Fruit fly (Drosophila melanogaster) whole organism, embryonic: ENCODE data around the gene Cep97.
A peak's percentile ranks its signal among the peaks of the same experiment; 100 is the strongest.

Experiments used
- ATbp ChIP-seq: fragments of 200-800 bp; sonication (Bioruptor generic); optimal IDR thresholded peaks from 2 replicates; lab custom pipeline; 2017; ENCODE audit warnings: missing biosample characterization, mild to moderate bottlenecking, missing genetic modification characterization, missing genetic modification reagents
- Abd-B ChIP-seq: fragments of 200-800 bp; sonication (Bioruptor generic); optimal IDR thresholded peaks from 2 replicates; lab custom pipeline; 2018; ENCODE audit warnings: missing biosample characterization, mild to moderate bottlenecking, missing genetic modification characterization, moderate library complexity
- CG10209 ChIP-seq: fragments of 200-800 bp; sonication (Bioruptor generic); optimal IDR thresholded peaks from 3 replicates; lab custom pipeline; 2017; ENCODE audit warnings: missing biosample characterization, mild to moderate bottlenecking, missing genetic modification characterization, missing genetic modification reagents
- CG10274 ChIP-seq: fragments of 200-800 bp; sonication (Bioruptor generic); optimal IDR thresholded peaks from 3 replicates; lab custom pipeline; 2017; ENCODE audit warnings: missing biosample characterization, mild to moderate bottlenecking, missing genetic modification characterization
- CG10565 ChIP-seq: fragments of 200-800 bp; sonication (Bioruptor generic); optimal IDR thresholded peaks from 3 replicates; lab custom pipeline; 2016; ENCODE audit warnings: missing biosample characterization, mild to moderate bottlenecking, missing genetic modification characterization
- CG10959 ChIP-seq: fragments of 200-800 bp; sonication (Bioruptor generic); IDR thresholded peaks from 2 replicates; pipeline ENCODE4 v1.3.6; 2022; ENCODE audit warnings: missing biosample characterization, missing genetic modification characterization
- CG12219 ChIP-seq: fragments of 200-800 bp; sonication (Bioruptor generic); optimal IDR thresholded peaks from 3 replicates; lab custom pipeline; 2018; ENCODE audit warnings: missing biosample characterization, mild to moderate bottlenecking, missing genetic modification characterization
- CG12942 ChIP-seq: fragments of 200-800 bp; sonication (Bioruptor generic); optimal IDR thresholded peaks from 3 replicates; lab custom pipeline; 2016; ENCODE audit warnings: missing biosample characterization, missing genetic modification characterization
- CG13624 ChIP-seq: fragments of 200-800 bp; sonication (Bioruptor generic); optimal IDR thresholded peaks from 2 replicates; lab custom pipeline; 2016; ENCODE audit warnings: missing biosample characterization, missing genetic modification characterization
- CG14710 ChIP-seq: fragments of 200-800 bp; sonication (Bioruptor generic); optimal IDR thresholded peaks from 3 replicates; lab custom pipeline; 2019; ENCODE audit warnings: missing biosample characterization, mild to moderate bottlenecking, missing genetic modification characterization, moderate library complexity
- CG1602 ChIP-seq: fragments of 200-800 bp; sonication (Bioruptor generic); optimal IDR thresholded peaks from 3 replicates; lab custom pipeline; 2016; ENCODE audit warnings: missing biosample characterization, missing genetic modification characterization
- CG17829 ChIP-seq: fragments of 200-800 bp; optimal IDR thresholded peaks from 2 replicates; lab custom pipeline; 2019; ENCODE audit warnings: missing biosample characterization, mild to moderate bottlenecking, missing genetic modification characterization, moderate library complexity
- CG18599 ChIP-seq: fragments of 200-800 bp; sonication (Bioruptor generic); optimal IDR thresholded peaks from 3 replicates; lab custom pipeline; 2017; ENCODE audit warnings: missing biosample characterization, missing genetic modification characterization, mild to moderate bottlenecking, moderate library complexity, missing genetic modification reagents
- CG2120 ChIP-seq: fragments of 200-800 bp; sonication (Bioruptor generic); optimal IDR thresholded peaks from 3 replicates; lab custom pipeline; 2016; ENCODE audit warnings: missing biosample characterization, missing genetic modification characterization
- CG34422 ChIP-seq: fragments of 200-800 bp; sonication (Bioruptor generic); IDR thresholded peaks from 3 replicates; pipeline ENCODE4 v1.3.6; 2022; ENCODE audit warnings: missing biosample characterization, missing genetic modification characterization
- CG4328 ChIP-seq: fragments of 200-800 bp; sonication (Bioruptor generic); optimal IDR thresholded peaks from 3 replicates; lab custom pipeline; 2017; ENCODE audit warnings: missing biosample characterization, missing genetic modification reagents, missing genetic modification characterization
- CG8924 ChIP-seq: fragments of 200-800 bp; optimal IDR thresholded peaks from 3 replicates; lab custom pipeline; 2019; ENCODE audit warnings: missing biosample characterization, mild to moderate bottlenecking, missing genetic modification characterization, moderate library complexity
- Chrac-16 ChIP-seq: fragments of 200-800 bp; sonication (Bioruptor generic); optimal IDR thresholded peaks from 3 replicates; lab custom pipeline; 2016; ENCODE audit warnings: missing biosample characterization, missing genetic modification characterization
- CkIIα-i1 ChIP-seq: fragments of 200-800 bp; sonication (Bioruptor generic); IDR thresholded peaks from 2 replicates; pipeline ENCODE4 v1.3.6; 2022; ENCODE audit warnings: missing biosample characterization, missing genetic modification characterization
- CoRest ChIP-seq: fragments of 200-800 bp; sonication (Bioruptor generic); optimal IDR thresholded peaks from 3 replicates; lab custom pipeline; 2018; ENCODE audit warnings: missing biosample characterization, mild to moderate bottlenecking, missing genetic modification characterization, moderate library complexity
- D ChIP-seq, 2 experiments: fragments of 200-800 bp in 1 of 2; fragments of >200 bp in 1 of 2; sonication (Bioruptor generic) in 1 of 2; optimal IDR thresholded peaks; 2 replicates in 1 of 2; 3 replicates in 1 of 2; lab custom pipeline; 2017; ENCODE audit warnings: mild to moderate bottlenecking in 1 of 2, missing biosample characterization in 1 of 2, missing genetic modification characterization in 1 of 2, missing genetic modification reagents in 1 of 2
- Drgx ChIP-seq: fragments of 200-800 bp; sonication (Bioruptor generic); IDR thresholded peaks from 2 replicates; pipeline ENCODE4 v1.3.6; 2022; ENCODE audit warnings: missing biosample characterization, missing genetic modification characterization
- Elba2 ChIP-seq: fragments of 200-800 bp; sonication (Bioruptor generic); optimal IDR thresholded peaks from 3 replicates; lab custom pipeline; 2016; ENCODE audit warnings: missing biosample characterization, missing genetic modification characterization
- Ets65A ChIP-seq: fragments of 200-800 bp; sonication (Bioruptor generic); peaks from one replicate; lab custom pipeline; 2016; ENCODE audit warnings: missing biosample characterization, missing genetic modification characterization
- HHEX ChIP-seq: fragments of 200-800 bp; sonication (Bioruptor generic); optimal IDR thresholded peaks from 3 replicates; lab custom pipeline; 2017; ENCODE audit warnings: missing biosample characterization, mild to moderate bottlenecking, missing genetic modification characterization, missing genetic modification reagents
- HLH4C ChIP-seq: fragments of 200-800 bp; sonication (Bioruptor generic); IDR thresholded peaks from 3 replicates; pipeline ENCODE4 v1.3.6; 2022; ENCODE audit warnings: missing biosample characterization, missing genetic modification characterization; ENCODE audit not compliant: partially characterized antibody
- HLH54F ChIP-seq: fragments of 200-800 bp; sonication (Bioruptor generic); optimal IDR thresholded peaks from 3 replicates; lab custom pipeline; 2016; ENCODE audit warnings: missing biosample characterization, missing genetic modification characterization
- Hr39 ChIP-seq: fragments of >200 bp; optimal IDR thresholded peaks from 2 replicates; lab custom pipeline; 2017
- Hsf ChIP-seq: fragments of 200-800 bp; sonication (Bioruptor generic); optimal IDR thresholded peaks from 3 replicates; lab custom pipeline; 2016; ENCODE audit warnings: missing biosample characterization, missing genetic modification characterization
- Myb ChIP-seq: fragments of 200-800 bp; sonication (Bioruptor generic); optimal IDR thresholded peaks from 2 replicates; lab custom pipeline; 2016; ENCODE audit warnings: missing biosample characterization, missing genetic modification characterization
- TFAM ChIP-seq: fragments of 200-800 bp; sonication (Bioruptor generic); optimal IDR thresholded peaks from 2 replicates; lab custom pipeline; 2017; ENCODE audit warnings: missing biosample characterization, missing genetic modification characterization, inconsistent platforms
- Xrp1 ChIP-seq: fragments of 200-800 bp; sonication (Bioruptor generic); IDR thresholded peaks from 2 replicates; pipeline ENCODE4 v1.3.6; 2022; ENCODE audit warnings: missing biosample characterization, missing genetic modification characterization
- ara ChIP-seq: fragments of 200-800 bp; sonication (Bioruptor generic); IDR thresholded peaks from 2 replicates; pipeline ENCODE4 v1.3.6; 2022; ENCODE audit warnings: missing biosample characterization, missing genetic modification characterization
- cg ChIP-seq: fragments of 200-800 bp; sonication (Bioruptor generic); optimal IDR thresholded peaks from 3 replicates; lab custom pipeline; 2019; ENCODE audit warnings: missing biosample characterization, mild to moderate bottlenecking, missing genetic modification characterization, moderate library complexity
- dysf ChIP-seq: fragments of 200-800 bp; sonication (Bioruptor generic); IDR thresholded peaks from 3 replicates; pipeline ENCODE4 v1.3.6; 2022; ENCODE audit warnings: missing biosample characterization, missing genetic modification characterization
- emc ChIP-seq: fragments of 200-800 bp; sonication (Bioruptor generic); optimal IDR thresholded peaks from 2 replicates; lab custom pipeline; 2016; ENCODE audit warnings: missing biosample characterization, missing genetic modification characterization
- esg ChIP-seq: fragments of 200-800 bp; sonication (Bioruptor generic); conservative IDR thresholded peaks from 2 replicates; pipeline ENCODE4 v1.3.6; 2022; ENCODE audit warnings: missing biosample characterization, missing genetic modification characterization
- ewg ChIP-seq: fragments of 200-800 bp; sonication (Bioruptor generic); optimal IDR thresholded peaks from 3 replicates; lab custom pipeline; 2017; ENCODE audit warnings: mild to moderate bottlenecking, missing biosample characterization, missing genetic modification reagents, missing genetic modification characterization
- exex ChIP-seq: fragments of 200-800 bp; sonication (Bioruptor generic); optimal IDR thresholded peaks from 4 replicates; lab custom pipeline; 2018; ENCODE audit warnings: missing biosample characterization, mild to moderate bottlenecking, missing genetic modification characterization, moderate library complexity
- grau ChIP-seq: fragments of 200-800 bp; optimal IDR thresholded peaks from 3 replicates; lab custom pipeline; 2019; ENCODE audit warnings: missing biosample characterization, mild to moderate bottlenecking, missing genetic modification characterization, moderate library complexity
- ken ChIP-seq: fragments of 200-800 bp; sonication (Bioruptor generic); IDR thresholded peaks from 3 replicates; pipeline ENCODE4 v1.3.6; 2022; ENCODE audit warnings: missing biosample characterization, missing genetic modification characterization
- klu ChIP-seq: fragments of 200-800 bp; sonication (Bioruptor generic); IDR thresholded peaks from 2 replicates; pipeline ENCODE4 v1.3.6; 2022; ENCODE audit warnings: missing biosample characterization, missing genetic modification characterization
- luna ChIP-seq: fragments of 200-800 bp; sonication (Bioruptor generic); optimal IDR thresholded peaks from 2 replicates; lab custom pipeline; 2016; ENCODE audit warnings: missing biosample characterization, missing genetic modification characterization
- otp ChIP-seq: fragments of 200-800 bp; sonication (Bioruptor generic); IDR thresholded peaks from 3 replicates; pipeline ENCODE4, ENCODE4 v1.3.6; 2022; ENCODE audit warnings: missing biosample characterization, missing genetic modification characterization
- pan ChIP-seq, 4 experiments: fragments of >200 bp in 3 of 4; fragments of 200-800 bp in 1 of 4; sonication (Bioruptor generic) in 1 of 4; optimal IDR thresholded peaks in 3 of 4; IDR thresholded peaks in 1 of 4; 2 replicates each; pipeline versions ENCODE4 v1.3.6 to Lab custom; 2017 to 2022; ENCODE audit warnings: missing biosample characterization in 2 of 4, missing genetic modification characterization in 2 of 4, mixed read lengths in 1 of 4
- pita ChIP-seq: fragments of 200-800 bp; sonication (Bioruptor generic); optimal IDR thresholded peaks from 2 replicates; lab custom pipeline; 2017; ENCODE audit warnings: missing biosample characterization, mild to moderate bottlenecking, missing genetic modification characterization
- rib ChIP-seq: fragments of 200-800 bp; sonication (Bioruptor generic); IDR thresholded peaks from 2 replicates; pipeline ENCODE4 v1.3.6; 2022; ENCODE audit warnings: missing biosample characterization, missing genetic modification characterization
- trem ChIP-seq: fragments of 200-800 bp; optimal IDR thresholded peaks from 3 replicates; lab custom pipeline; 2019; ENCODE audit warnings: missing biosample characterization, mild to moderate bottlenecking, missing genetic modification characterization, moderate library complexity
- twi ChIP-seq: fragments of 200-800 bp; optimal IDR thresholded peaks from 2 replicates; lab custom pipeline; 2019; ENCODE audit warnings: missing biosample characterization, mild to moderate bottlenecking, missing genetic modification characterization, moderate library complexity
- wdn ChIP-seq: fragments of 200-800 bp; sonication (Bioruptor generic); IDR thresholded peaks from 2 replicates; pipeline ENCODE4 v1.3.6; 2022; ENCODE audit warnings: missing biosample characterization, missing genetic modification characterization
- zf30C ChIP-seq: fragments of 200-800 bp; sonication (Bioruptor generic); optimal IDR thresholded peaks from 3 replicates; lab custom pipeline; 2018; ENCODE audit warnings: missing biosample characterization, mild to moderate bottlenecking, missing genetic modification characterization

The Cep97 gene

DNA sequence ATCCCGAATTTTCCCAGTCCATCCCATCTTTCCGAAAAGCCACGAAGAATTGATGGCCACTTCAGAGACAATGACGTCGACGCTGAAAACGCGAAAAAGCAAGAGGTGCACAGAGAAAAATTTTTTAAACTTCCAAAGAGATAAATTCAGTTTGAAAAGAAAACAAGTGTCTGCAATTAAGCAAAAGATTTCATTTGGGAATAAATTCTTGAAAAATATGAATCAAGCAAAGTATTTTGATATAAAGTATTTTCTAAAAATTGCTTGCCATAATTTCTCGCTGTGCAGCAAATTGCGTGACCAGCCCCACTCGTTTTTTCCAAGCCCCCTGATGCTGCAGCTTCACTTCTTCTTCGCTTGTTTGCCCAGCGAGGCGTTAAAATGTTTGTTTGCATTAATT lies 14.7 kb downstream of the Cep97 start (continued):
- TF ChIP-seq Hsf (GFP tag; lab: Kevin White, UChicago) (no peak), pita (no peak), CkIIα-i1 (GFP tag; lab: Robert Waterston, UW) (no peak), D (optimal IDR thresholded peaks at IDR 0.05; lab: Kevin White, UChicago) (no peak), D (GFP tag; optimal IDR thresholded peaks at IDR 0.05; lab: Kevin White, UChicago) (no peak), TFAM (no peak), trem (tag; lab: Kevin White, UChicago) (no peak), rib (GFP tag; lab: Robert Waterston, UW) (no peak), CG12942 (GFP tag; lab: Kevin White, UChicago) (peak; percentile 16), CG17829 (tag; lab: Kevin White, UChicago) (no peak), CG14710 (tag; lab: Kevin White, UChicago) (no peak), CoRest (peak; percentile 25), CG10959 (no peak), HLH54F (no peak), otp (GFP tag; lab: Robert Waterston, UW) (no peak), klu (no peak), pan (optimal IDR thresholded peaks at IDR 0.05; lab: Kevin White, UChicago) (no peak), pan (GFP tag; optimal IDR thresholded peaks at IDR 0.05 in 1 of 2, IDR thresholded peaks at IDR 0.05 in 1 of 2) (peak in 1 of 2 experiments; percentile 43), ken (GFP tag; lab: Robert Waterston, UW) (no peak), wdn (no peak), ara (no peak; the same call in 1 of the 2 replicates), CG34422 (GFP tag; lab: Robert Waterston, UW) (peak; percentile 47; the same call in 1 of the 3 replicates), Chrac-16 (GFP tag; lab: Kevin White, UChicago) (no peak)

- TF ChIP-seq Xrp1 (GFP tag; lab: Robert Waterston, UW), result no peak
- no peak for TF ChIP-seq Drgx
- no peak for TF ChIP-seq CG10565 (GFP tag; lab: Kevin White, UChicago)
- no peak for TF ChIP-seq CG18599 (GFP tag; lab: Kevin White, UChicago)
- TF ChIP-seq luna (GFP tag; lab: Kevin White, UChicago), result no peak
- TF ChIP-seq emc, result no peak
- no peak for TF ChIP-seq ewg (GFP tag; lab: Kevin White, UChicago)
- TF ChIP-seq Ets65A (GFP tag; lab: Kevin White, UChicago), result peak; percentile 24
- no peak for TF ChIP-seq CG12219 (GFP tag; lab: Kevin White, UChicago)
- peak; percentile 60 for TF ChIP-seq Hr39 (lab: Kevin White, UChicago)
- no peak for TF ChIP-seq HLH4C (GFP tag; lab: Robert Waterston, UW)
- TF ChIP-seq CG8924, result no peak
- no peak for TF ChIP-seq CG10274
Observed at dm6 chr2L:3883939-3884338, 16.4 kb downstream of the Cep97 start.

- no peak for TF ChIP-seq CG13624 (GFP tag; lab: Kevin White, UChicago)
- TF ChIP-seq Abd-B (GFP tag; lab: Kevin White, UChicago), result no peak
- no peak for TF ChIP-seq grau (tag; lab: Kevin White, UChicago)
- no peak for TF ChIP-seq CG1602 (GFP tag; lab: Kevin White, UChicago)
- TF ChIP-seq CG4328, result no peak
- TF ChIP-seq HHEX (GFP tag; lab: Kevin White, UChicago), result no peak
- no peak for TF ChIP-seq Myb
- no peak for TF ChIP-seq cg (GFP tag; lab: Kevin White, UChicago)
- TF ChIP-seq esg, result no peak
- TF ChIP-seq CG2120 (GFP tag; lab: Kevin White, UChicago), result peak; percentile 5
- TF ChIP-seq Elba2 (GFP tag; lab: Kevin White, UChicago), result no peak
- no peak for TF ChIP-seq dysf (GFP tag; lab: Robert Waterston, UW)
- no peak for TF ChIP-seq twi
- peak; percentile 76 for TF ChIP-seq ATbp (GFP tag; lab: Kevin White, UChicago)
- TF ChIP-seq zf30C (GFP tag; lab: Kevin White, UChicago), result no peak
- TF ChIP-seq CG10209, result peak; percentile 2
- no peak for TF ChIP-seq exex (tag; lab: Kevin White, UChicago)
Observed at dm6 chr2L:3888173-3888572, 20.7 kb downstream of the Cep97 start.
